Fruit fly (Drosophila melanogaster): ENCODE measurements around the gene CG5665.

DNA sequence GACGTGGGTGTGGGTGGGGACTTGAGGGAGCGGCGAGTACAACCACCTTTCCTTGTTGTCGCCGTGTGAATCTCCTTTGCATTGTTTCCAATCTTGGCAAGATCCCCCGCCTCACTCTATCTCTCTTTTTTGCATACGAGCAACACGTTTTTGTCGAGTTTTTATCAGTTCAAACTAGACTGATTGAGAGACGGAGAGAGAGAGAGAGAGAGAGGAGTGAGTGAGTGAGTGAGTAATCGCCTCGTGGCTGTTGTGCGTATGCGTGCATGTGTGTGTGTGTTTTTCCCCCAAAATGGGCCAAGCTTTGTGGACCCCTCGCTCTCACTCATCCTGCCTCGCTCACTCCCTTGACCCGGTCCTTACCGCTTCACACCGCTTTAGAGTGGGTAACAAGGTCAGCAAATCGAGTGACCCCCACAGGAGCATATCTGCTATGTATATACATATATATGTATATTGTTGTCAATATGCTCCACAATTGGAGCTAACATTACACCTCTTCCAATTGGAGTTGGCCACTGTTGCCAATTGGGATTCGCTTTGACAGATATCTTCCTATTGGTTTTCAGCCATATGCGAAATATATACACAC lies 8.9 kb upstream of the CG5665 start:
- no peak for TF ChIP-seq CG1621 (tag; optimal IDR thresholded peaks at IDR 0.05)
- no peak for TF ChIP-seq CG6854 (GFP tag; optimal IDR thresholded peaks at IDR 0.05)
- TF ChIP-seq pdm3 (GFP tag; optimal IDR thresholded peaks at IDR 0.05): no peak
- TF ChIP-seq CG4318 (GFP tag; optimal IDR thresholded peaks at IDR 0.05): no peak
- no peak for TF ChIP-seq Lpt (GFP tag; optimal IDR thresholded peaks at IDR 0.05)
- TF ChIP-seq lz (GFP tag; optimal IDR thresholded peaks at IDR 0.05): no peak
- TF ChIP-seq Sox15 (GFP tag; optimal IDR thresholded peaks at IDR 0.05): no peak
- TF ChIP-seq Gug (GFP tag; IDR thresholded peaks at IDR 0.05): no peak
- TF ChIP-seq CG6808 (GFP tag; optimal IDR thresholded peaks at IDR 0.05): no peak

Measured in whole organism, prepupa.